Fruit fly (Drosophila melanogaster) whole organism, embryonic: ENCODE measurements around the gene armi.

ENCODE experiments used
- CG11560 ChIP-seq: fragments of 200-800 bp; sonication (Bioruptor generic); IDR thresholded peaks from 3 replicates; pipeline ENCODE4 v1.3.6; 2022; ENCODE audit warnings: missing biosample characterization, missing genetic modification characterization
- CG12104 ChIP-seq: fragments of 200-800 bp; sonication (Bioruptor generic); optimal IDR thresholded peaks from 3 replicates; lab custom pipeline; 2016; ENCODE audit warnings: missing biosample characterization, missing genetic modification characterization
- CG12299 ChIP-seq: fragments of 200-800 bp; sonication (Bioruptor generic); optimal IDR thresholded peaks from 2 replicates; lab custom pipeline; 2018; ENCODE audit warnings: missing biosample characterization, mild to moderate bottlenecking, missing genetic modification characterization
- CG14667 ChIP-seq: fragments of 200-800 bp; sonication (Bioruptor generic); IDR thresholded peaks from 2 replicates; pipeline ENCODE4 v1.3.6; 2022; ENCODE audit warnings: missing biosample characterization, missing genetic modification characterization
- CG1602 ChIP-seq: fragments of 200-800 bp; sonication (Bioruptor generic); optimal IDR thresholded peaks from 3 replicates; lab custom pipeline; 2016; ENCODE audit warnings: missing biosample characterization, missing genetic modification characterization
- CG17361 ChIP-seq: fragments of 200-800 bp; sonication (Bioruptor generic); IDR thresholded peaks from 3 replicates; pipeline ENCODE4 v1.3.6; 2022; ENCODE audit warnings: missing biosample characterization, missing genetic modification characterization
- CG30020 ChIP-seq: fragments of 200-800 bp; optimal IDR thresholded peaks from 2 replicates; lab custom pipeline; 2019; ENCODE audit warnings: missing biosample characterization, mild to moderate bottlenecking, missing genetic modification characterization, moderate library complexity
- CG3065 ChIP-seq: fragments of 200-800 bp; sonication (Bioruptor generic); optimal IDR thresholded peaks from 2 replicates; lab custom pipeline; 2016; ENCODE audit warnings: missing biosample characterization, missing genetic modification characterization
- CG31388 ChIP-seq: fragments of 200-800 bp; sonication (Bioruptor generic); optimal IDR thresholded peaks from 2 replicates; lab custom pipeline; 2016; ENCODE audit warnings: missing biosample characterization, missing genetic modification characterization
- CG3163 ChIP-seq: fragments of 200-800 bp; sonication (Bioruptor generic); optimal IDR thresholded peaks from 3 replicates; lab custom pipeline; 2016; ENCODE audit warnings: missing biosample characterization, missing genetic modification characterization
- CG32772 ChIP-seq: fragments of 200-800 bp; sonication (Bioruptor generic); IDR thresholded peaks from 2 replicates; pipeline ENCODE4 v1.3.6; 2022; ENCODE audit warnings: missing biosample characterization, missing genetic modification characterization
- CG3838 ChIP-seq: fragments of 200-800 bp; sonication (Bioruptor generic); optimal IDR thresholded peaks from 3 replicates; lab custom pipeline; 2016; ENCODE audit warnings: missing biosample characterization, missing genetic modification characterization
- CG4707 ChIP-seq: fragments of 200-800 bp; sonication (Bioruptor generic); optimal IDR thresholded peaks from 2 replicates; lab custom pipeline; 2018; ENCODE audit warnings: missing biosample characterization, mild to moderate bottlenecking, missing genetic modification characterization, moderate library complexity
- CG6272 ChIP-seq: fragments of 200-800 bp; sonication (Bioruptor generic); IDR thresholded peaks from 2 replicates; pipeline ENCODE4 v1.3.6; 2022; ENCODE audit warnings: missing biosample characterization, missing genetic modification characterization
- CG6765 ChIP-seq: fragments of 200-800 bp; sonication (Bioruptor generic); optimal IDR thresholded peaks from 3 replicates; lab custom pipeline; 2017; ENCODE audit warnings: missing biosample characterization, mild to moderate bottlenecking, missing genetic modification characterization
- CG7271 ChIP-seq: fragments of 200-800 bp; sonication (Bioruptor generic); optimal IDR thresholded peaks from 2 replicates; lab custom pipeline; 2018; ENCODE audit warnings: missing biosample characterization, mild to moderate bottlenecking, missing genetic modification characterization, moderate library complexity
- CG9876 ChIP-seq: fragments of 200-800 bp; sonication (Bioruptor generic); optimal IDR thresholded peaks from 2 replicates; lab custom pipeline; 2016; ENCODE audit warnings: missing biosample characterization, missing genetic modification characterization
- Doc2 ChIP-seq: fragments of 200-800 bp; sonication (Bioruptor generic); IDR thresholded peaks from 2 replicates; pipeline ENCODE4 v1.3.6; 2022; ENCODE audit warnings: missing biosample characterization, missing genetic modification characterization
- Dref ChIP-seq: fragments of 200-800 bp; sonication (Bioruptor generic); IDR thresholded peaks from 2 replicates; pipeline ENCODE4 v1.3.6; 2022; ENCODE audit warnings: missing biosample characterization, missing genetic modification characterization
- Ets97D ChIP-seq: fragments of 200-800 bp; sonication (Bioruptor generic); optimal IDR thresholded peaks from 3 replicates; lab custom pipeline; 2016; ENCODE audit warnings: missing biosample characterization, missing genetic modification characterization
- HLH3B ChIP-seq: fragments of 200-800 bp; sonication (Bioruptor generic); IDR thresholded peaks from 2 replicates; pipeline ENCODE4 v1.3.6; 2022; ENCODE audit warnings: missing biosample characterization, missing genetic modification characterization
- Jarid2 ChIP-seq: fragments of 200-800 bp; sonication (Bioruptor generic); optimal IDR thresholded peaks from 3 replicates; lab custom pipeline; 2017; ENCODE audit warnings: mild to moderate bottlenecking, missing biosample characterization, missing genetic modification reagents, missing genetic modification characterization
- Med ChIP-seq: fragments of 200-800 bp; sonication (Bioruptor generic); peaks from one replicate; lab custom pipeline; 2016; ENCODE audit warnings: missing biosample characterization, missing genetic modification characterization, mild to moderate bottlenecking, inconsistent platforms, moderate library complexity
- NFAT ChIP-seq: fragments of 200-800 bp; sonication (Bioruptor generic); IDR thresholded peaks from 2 replicates; pipeline ENCODE4 v1.3.6; 2022; ENCODE audit warnings: missing biosample characterization, missing genetic modification characterization
- Nf-YC ChIP-seq: fragments of 200-800 bp; optimal IDR thresholded peaks from 3 replicates; lab custom pipeline; 2019; ENCODE audit warnings: missing biosample characterization, mild to moderate bottlenecking, missing genetic modification characterization, moderate library complexity
- Six4 ChIP-seq: fragments of 200-800 bp; sonication (Bioruptor generic); optimal IDR thresholded peaks from 2 replicates; lab custom pipeline; 2016; ENCODE audit warnings: missing biosample characterization, missing genetic modification characterization
- Sox100B ChIP-seq: fragments of 200-800 bp; sonication (Bioruptor generic); optimal IDR thresholded peaks from 3 replicates; lab custom pipeline; 2018; ENCODE audit warnings: missing biosample characterization, mild to moderate bottlenecking, missing genetic modification characterization
- Xbp1 ChIP-seq: fragments of 200-800 bp; sonication (Bioruptor generic); optimal IDR thresholded peaks from 3 replicates; lab custom pipeline; 2016; ENCODE audit warnings: missing biosample characterization, mild to moderate bottlenecking, missing genetic modification characterization
- ara ChIP-seq: fragments of 200-800 bp; sonication (Bioruptor generic); IDR thresholded peaks from 2 replicates; pipeline ENCODE4 v1.3.6; 2022; ENCODE audit warnings: missing biosample characterization, missing genetic modification characterization
- ash1 ChIP-seq: fragments of 200-800 bp; sonication (Bioruptor generic); optimal IDR thresholded peaks from 2 replicates; lab custom pipeline; 2018; ENCODE audit warnings: missing biosample characterization, mild to moderate bottlenecking, missing genetic modification characterization
- bigmax ChIP-seq: fragments of 200-800 bp; sonication (Bioruptor generic); optimal IDR thresholded peaks from 2 replicates; lab custom pipeline; 2018; ENCODE audit warnings: missing biosample characterization, mild to moderate bottlenecking, missing genetic modification characterization
- ci ChIP-seq: fragments of 200-800 bp; sonication (Bioruptor generic); IDR thresholded peaks from 3 replicates; pipeline ENCODE4 v1.3.6; 2022; ENCODE audit warnings: missing biosample characterization, missing genetic modification characterization
- croc ChIP-seq: fragments of 200-800 bp; sonication (Bioruptor generic); conservative IDR thresholded peaks from 3 replicates; pipeline ENCODE4 v1.3.6; 2022; ENCODE audit warnings: missing biosample characterization, missing genetic modification characterization
- crol ChIP-seq: fragments of 200-800 bp; sonication (Bioruptor generic); IDR thresholded peaks from 2 replicates; pipeline ENCODE4 v1.3.6; 2022; ENCODE audit warnings: missing biosample characterization, missing genetic modification characterization
- gcm ChIP-seq: fragments of 200-800 bp; sonication (Bioruptor generic); optimal IDR thresholded peaks from 2 replicates; lab custom pipeline; 2019; ENCODE audit warnings: missing biosample characterization, mild to moderate bottlenecking, missing genetic modification characterization, moderate library complexity
- gro ChIP-seq: fragments of 200-800 bp; sonication (Bioruptor generic); optimal IDR thresholded peaks from 2 replicates; lab custom pipeline; 2016; ENCODE audit warnings: missing biosample characterization, missing genetic modification characterization
- gt ChIP-seq: fragments of 200-800 bp; sonication (Bioruptor generic); IDR thresholded peaks from 2 replicates; pipeline ENCODE4 v1.3.6; 2022; ENCODE audit warnings: missing biosample characterization, missing genetic modification characterization
- insv ChIP-seq, 2 experiments: fragments of 200-800 bp; sonication (Bioruptor generic); optimal IDR thresholded peaks; 3 replicates each; lab custom pipeline; 2016 to 2018; ENCODE audit warnings: missing biosample characterization in 2 of 2, missing genetic modification characterization in 2 of 2
- knrl ChIP-seq: fragments of 200-800 bp; sonication (Bioruptor generic); IDR thresholded peaks from 3 replicates; pipeline ENCODE4 v1.3.6; 2022; ENCODE audit warnings: missing biosample characterization, missing genetic modification characterization; ENCODE audit not compliant: partially characterized antibody
- lab ChIP-seq: fragments of 200-800 bp; sonication (Bioruptor generic); optimal IDR thresholded peaks from 3 replicates; lab custom pipeline; 2017; ENCODE audit warnings: missing biosample characterization, missing genetic modification characterization, mild to moderate bottlenecking, moderate library complexity, missing genetic modification reagents
- onecut ChIP-seq: fragments of 200-800 bp; sonication (Bioruptor generic); IDR thresholded peaks from 2 replicates; pipeline ENCODE4 v1.3.6; 2022; ENCODE audit warnings: missing biosample characterization, missing genetic modification characterization
- org-1 ChIP-seq: fragments of 200-800 bp; sonication (Bioruptor generic); optimal IDR thresholded peaks from 2 replicates; lab custom pipeline; 2017; ENCODE audit warnings: missing biosample characterization, missing genetic modification characterization
- repo ChIP-seq: fragments of 200-800 bp; sonication (Bioruptor generic); optimal IDR thresholded peaks from 2 replicates; lab custom pipeline; 2016; ENCODE audit warnings: missing biosample characterization, missing genetic modification characterization
- sc ChIP-seq, 3 experiments: fragments of >200 bp in 2 of 3; fragments of 200-800 bp in 1 of 3; sonication (Bioruptor generic) in 1 of 3; optimal IDR thresholded peaks; 2 replicates in 2 of 3; 3 replicates in 1 of 3; lab custom pipeline; 2017; ENCODE audit warnings: mild to moderate bottlenecking in 1 of 3, missing biosample characterization in 1 of 3, missing genetic modification characterization in 1 of 3, missing genetic modification reagents in 1 of 3
- stc ChIP-seq: fragments of 200-800 bp; sonication (Bioruptor generic); IDR thresholded peaks from 2 replicates; pipeline ENCODE4 v1.3.6; 2022; ENCODE audit warnings: missing biosample characterization, missing genetic modification characterization
- toy ChIP-seq: fragments of 200-800 bp; sonication (Bioruptor generic); IDR thresholded peaks from 2 replicates; pipeline ENCODE4 v1.3.6; 2022; ENCODE audit warnings: missing biosample characterization, missing genetic modification characterization
- tup ChIP-seq: fragments of 200-800 bp; sonication (Bioruptor generic); optimal IDR thresholded peaks from 2 replicates; lab custom pipeline; 2016; ENCODE audit warnings: missing biosample characterization, mild to moderate bottlenecking, missing genetic modification characterization, moderate library complexity
- vfl ChIP-seq: fragments of 200-800 bp; sonication (Bioruptor generic); optimal IDR thresholded peaks from 2 replicates; lab custom pipeline; 2016; ENCODE audit warnings: missing biosample characterization, missing genetic modification characterization
- wor ChIP-seq: fragments of 200-800 bp; sonication (Bioruptor generic); IDR thresholded peaks from 2 replicates; pipeline ENCODE4 v1.3.6; 2022; ENCODE audit warnings: missing biosample characterization, missing genetic modification characterization
- zf30C ChIP-seq: fragments of 200-800 bp; sonication (Bioruptor generic); optimal IDR thresholded peaks from 3 replicates; lab custom pipeline; 2018; ENCODE audit warnings: missing biosample characterization, mild to moderate bottlenecking, missing genetic modification characterization

armi gene

DNA sequence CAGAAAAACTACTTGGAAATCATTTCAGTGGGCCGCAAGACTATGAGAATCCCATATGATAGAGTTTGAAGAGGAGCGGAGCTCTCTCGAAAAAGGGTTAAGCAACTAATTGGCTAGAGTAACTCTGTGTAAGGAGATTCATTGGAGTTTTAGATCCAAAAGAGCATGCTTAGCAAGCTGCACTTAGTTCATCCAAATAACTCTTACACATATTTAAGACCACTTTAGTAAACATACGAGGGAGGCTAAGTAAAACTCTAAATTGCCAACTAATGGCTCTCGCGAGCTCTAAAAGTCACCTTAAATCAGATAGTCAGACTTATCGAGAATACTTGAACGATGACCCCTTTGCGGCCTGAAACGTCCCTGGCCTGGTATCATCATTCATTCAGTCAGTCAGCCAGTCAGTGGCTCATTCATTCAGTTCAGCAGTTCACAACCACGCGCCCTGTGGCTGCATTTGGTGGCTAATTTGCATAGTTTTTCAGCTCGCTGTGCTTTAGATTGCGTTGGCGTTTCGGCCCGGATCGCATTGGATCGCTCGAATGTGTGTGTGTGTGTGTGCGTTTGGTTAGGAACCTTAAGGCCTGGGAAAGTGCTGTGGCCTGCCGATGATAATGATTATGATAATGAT lies 6.1 kb upstream of the armi start (continued):
- TF ChIP-seq sc (optimal IDR thresholded peaks at IDR 0.05; lab: Kevin White, UChicago) (no peak), sc (GFP tag; optimal IDR thresholded peaks at IDR 0.05; lab: Kevin White, UChicago) (no peak), lab (GFP tag; lab: Kevin White, UChicago) (no peak), CG11560 (tag; lab: Robert Waterston, UW) (peak; percentile 12; the same call in 1 of the 3 replicates), CG6272 (GFP tag; lab: Robert Waterston, UW) (0 out of 2 replicates have a peak, but pooled peaks have one; percentile 10), CG12299 (tag; lab: Kevin White, UChicago) (no peak), gcm (GFP tag; lab: Kevin White, UChicago) (no peak), zf30C (GFP tag; lab: Kevin White, UChicago) (no peak), gro (no peak), ara (peak; percentile 15; the same call in 1 of the 2 replicates), croc (GFP tag; lab: Robert Waterston, UW) (peak; percentile 38; the same call in 1 of the 3 replicates), org-1 (GFP tag; lab: Kevin White, UChicago) (no peak), CG9876 (GFP tag; lab: Kevin White, UChicago) (no peak), CG7271 (tag; lab: Kevin White, UChicago) (no peak), CG3163 (GFP tag; lab: Kevin White, UChicago) (no peak), CG4707 (GFP tag; lab: Kevin White, UChicago) (no peak), tup (GFP tag; lab: Kevin White, UChicago) (no peak), repo (no peak), ci (GFP tag; lab: Robert Waterston, UW) (no peak), insv (GFP tag; optimal IDR thresholded peaks at IDR 0.05; lab: Kevin White, UChicago) (no peak), CG32772 (GFP tag; lab: Robert Waterston, UW) (0 out of 2 replicates have a peak, but pooled peaks have one; percentile 41), bigmax (no peak), CG3065 (GFP tag; lab: Kevin White, UChicago) (no peak), CG17361 (GFP tag; lab: Robert Waterston, UW) (peak; percentile 54; the same call in 1 of the 3 replicates), wor (GFP tag; lab: Robert Waterston, UW) (peak; percentile 49), CG1602 (GFP tag; lab: Kevin White, UChicago) (no peak), CG12104 (peak; percentile 1), gt (GFP tag; lab: Robert Waterston, UW) (0 out of 2 replicates have a peak, but pooled peaks have one; percentile 17), onecut (GFP tag; lab: Robert Waterston, UW) (no peak), crol (no peak), CG6765 (GFP tag; lab: Kevin White, UChicago) (no peak), Ets97D (GFP tag; lab: Kevin White, UChicago) (no peak), ash1 (GFP tag; lab: Kevin White, UChicago) (no peak), Six4 (GFP tag; lab: Kevin White, UChicago) (no peak), Xbp1 (GFP tag; lab: Kevin White, UChicago) (no peak), CG31388 (GFP tag; lab: Kevin White, UChicago) (no peak), Dref (GFP tag; lab: Robert Waterston, UW) (no peak), Sox100B (GFP tag; lab: Kevin White, UChicago) (peak; percentile 38), CG14667 (GFP tag; lab: Robert Waterston, UW) (peak; percentile 53), NFAT (GFP tag; lab: Robert Waterston, UW) (no peak), knrl (peak; percentile 56; the same call in 2 of the 3 replicates), stc (GFP tag; lab: Robert Waterston, UW) (peak; percentile 41; the same call in 1 of the 2 replicates), toy (no peak), HLH3B (GFP tag; lab: Robert Waterston, UW) (peak; percentile 31; the same call in 1 of the 2 replicates), Jarid2 (no peak), CG30020 (tag; lab: Kevin White, UChicago) (no peak), Doc2 (no peak), Nf-YC (tag; lab: Kevin White, UChicago) (peak; percentile 3), Med (GFP tag; lab: Kevin White, UChicago) (peak; percentile 75), CG3838 (no peak), vfl (GFP tag; lab: Kevin White, UChicago) (no peak)
